Fruit fly (Drosophila melanogaster) whole organism, pupa: ENCODE measurements around the gene Sodh2.

Experiments used
- CG12605 ChIP-seq: fragments of 200-800 bp; sonication (Bioruptor generic); IDR thresholded peaks from 2 replicates; pipeline ENCODE4 v1.3.6; 2022; ENCODE audit warnings: missing biosample characterization, missing genetic modification characterization
- CG17806 ChIP-seq: fragments of 200-800 bp; sonication (Bioruptor generic); optimal IDR thresholded peaks from 2 replicates; lab custom pipeline; 2018; ENCODE audit warnings: missing biosample characterization, mild to moderate bottlenecking, missing genetic modification characterization, moderate library complexity
- CG4496 ChIP-seq: fragments of 200-800 bp; sonication (Bioruptor generic); IDR thresholded peaks from 3 replicates; pipeline ENCODE4 v1.3.6; 2022; ENCODE audit warnings: missing biosample characterization, missing genetic modification characterization
- EcR ChIP-seq: fragments of 200-800 bp; sonication (Bioruptor generic); optimal IDR thresholded peaks from 3 replicates; lab custom pipeline; 2019; ENCODE audit warnings: missing biosample characterization, missing genetic modification characterization, mild to moderate bottlenecking, moderate library complexity, missing genetic modification reagents

DNA sequence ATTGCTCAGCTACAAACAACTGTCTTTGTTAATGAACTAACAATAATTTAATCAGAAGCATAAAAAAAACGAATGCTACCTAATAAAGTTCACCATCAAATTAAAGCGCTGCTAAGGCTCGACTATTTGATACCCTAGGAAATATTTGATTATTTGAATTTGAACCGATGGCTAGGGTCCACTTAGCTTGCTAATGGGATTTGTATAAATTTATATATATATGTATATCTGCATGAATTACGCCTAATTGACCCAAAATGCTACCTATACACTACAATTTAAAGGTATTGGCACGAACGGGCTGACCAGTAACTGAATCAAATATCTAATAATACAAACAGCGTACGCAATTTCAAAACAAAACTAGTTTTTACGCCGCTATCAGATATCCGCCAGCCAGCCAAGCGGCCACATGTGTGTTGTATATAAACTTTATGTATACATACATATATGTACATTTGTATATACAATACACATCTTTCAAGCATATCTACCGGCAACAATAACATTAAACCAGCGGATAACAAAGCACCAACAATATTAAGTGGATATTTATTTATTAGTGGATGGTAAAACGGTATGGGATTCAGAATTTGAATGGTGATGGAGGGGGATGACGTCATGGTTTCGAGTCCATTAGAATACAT lies 8.0 kb downstream of the Sodh2 start:
- no peak for TF ChIP-seq CG17806
- peak; percentile 68 for TF ChIP-seq CG4496 (GFP tag; lab: Robert Waterston, UW)
- no peak for TF ChIP-seq EcR
- 0 out of 2 replicates have a peak, but pooled peaks have one; percentile 19 for TF ChIP-seq CG12605 (GFP tag; lab: Robert Waterston, UW)
